Fruit fly (Drosophila melanogaster) whole organism, embryonic: ENCODE data around the gene zetaCOP.
A peak's percentile ranks its signal among the peaks of the same experiment; 100 is the strongest.

Experiments used
- B-H1 ChIP-seq: fragments of 200-800 bp; sonication (Bioruptor generic); IDR thresholded peaks from 3 replicates; pipeline ENCODE4 v1.3.6; 2022; ENCODE audit warnings: missing biosample characterization, missing genetic modification characterization
- CG10267 ChIP-seq: fragments of 200-800 bp; sonication (Bioruptor generic); optimal IDR thresholded peaks from 2 replicates; lab custom pipeline; 2018; ENCODE audit warnings: missing biosample characterization, mild to moderate bottlenecking, missing genetic modification characterization, moderate library complexity
- CG10654 ChIP-seq: fragments of 200-800 bp; sonication (Bioruptor generic); optimal IDR thresholded peaks from 2 replicates; lab custom pipeline; 2016; ENCODE audit warnings: missing biosample characterization, missing genetic modification characterization
- CG14965 ChIP-seq: fragments of 200-800 bp; sonication (Bioruptor generic); optimal IDR thresholded peaks from 2 replicates; lab custom pipeline; 2016; ENCODE audit warnings: missing biosample characterization, missing genetic modification characterization, borderline replicate concordance
- CG15479 ChIP-seq: fragments of 200-800 bp; sonication (Bioruptor generic); optimal IDR thresholded peaks from 3 replicates; lab custom pipeline; 2019; ENCODE audit warnings: missing biosample characterization, mild to moderate bottlenecking, missing genetic modification characterization, moderate library complexity
- CG1647 ChIP-seq: fragments of 200-800 bp; sonication (Bioruptor generic); optimal IDR thresholded peaks from 3 replicates; lab custom pipeline; 2016; ENCODE audit warnings: missing biosample characterization, missing genetic modification characterization
- CG2129 ChIP-seq: fragments of 200-800 bp; sonication (Bioruptor generic); IDR thresholded peaks from 2 replicates; pipeline ENCODE4 v1.3.6; 2022; ENCODE audit warnings: missing biosample characterization, missing genetic modification characterization; ENCODE audit not compliant: partially characterized antibody
- CG31441 ChIP-seq: fragments of 200-800 bp; sonication (Bioruptor generic); IDR thresholded peaks from 2 replicates; pipeline ENCODE4 v1.3.6; 2022; ENCODE audit warnings: missing biosample characterization, missing genetic modification characterization
- CG32767 ChIP-seq: fragments of 200-800 bp; sonication (Bioruptor generic); IDR thresholded peaks from 2 replicates; pipeline ENCODE4 v1.3.6; 2022; ENCODE audit warnings: missing biosample characterization, missing genetic modification characterization
- CG3407 ChIP-seq: fragments of 200-800 bp; sonication (Bioruptor generic); optimal IDR thresholded peaks from 2 replicates; lab custom pipeline; 2018; ENCODE audit warnings: missing biosample characterization, mild to moderate bottlenecking, missing genetic modification characterization
- CG34422 ChIP-seq: fragments of 200-800 bp; sonication (Bioruptor generic); IDR thresholded peaks from 3 replicates; pipeline ENCODE4 v1.3.6; 2022; ENCODE audit warnings: missing biosample characterization, missing genetic modification characterization
- CG4617 ChIP-seq: fragments of 200-800 bp; sonication (Bioruptor generic); optimal IDR thresholded peaks from 3 replicates; lab custom pipeline; 2016; ENCODE audit warnings: missing biosample characterization, missing genetic modification characterization, borderline replicate concordance
- CG4730 ChIP-seq: fragments of 200-800 bp; sonication (Bioruptor generic); IDR thresholded peaks from 2 replicates; pipeline ENCODE4 v1.3.6; 2022; ENCODE audit warnings: missing biosample characterization, missing genetic modification characterization
- CG4820 ChIP-seq: fragments of 200-800 bp; sonication (Bioruptor generic); optimal IDR thresholded peaks from 3 replicates; lab custom pipeline; 2016; ENCODE audit warnings: missing biosample characterization, missing genetic modification characterization
- CG6175 ChIP-seq: fragments of 200-800 bp; sonication (Bioruptor generic); IDR thresholded peaks from 3 replicates; pipeline ENCODE4 v1.3.6; 2022; ENCODE audit warnings: missing biosample characterization, missing genetic modification characterization
- CG6272 ChIP-seq: fragments of 200-800 bp; sonication (Bioruptor generic); IDR thresholded peaks from 2 replicates; pipeline ENCODE4 v1.3.6; 2022; ENCODE audit warnings: missing biosample characterization, missing genetic modification characterization
- CG6765 ChIP-seq: fragments of 200-800 bp; sonication (Bioruptor generic); optimal IDR thresholded peaks from 3 replicates; lab custom pipeline; 2017; ENCODE audit warnings: missing biosample characterization, mild to moderate bottlenecking, missing genetic modification characterization
- CG6791 ChIP-seq: fragments of 200-800 bp; sonication (Bioruptor generic); IDR thresholded peaks from 3 replicates; pipeline ENCODE4 v1.3.6; 2022; ENCODE audit warnings: missing biosample characterization, missing genetic modification characterization; ENCODE audit not compliant: partially characterized antibody
- D ChIP-seq, 2 experiments: fragments of 200-800 bp in 1 of 2; fragments of >200 bp in 1 of 2; sonication (Bioruptor generic) in 1 of 2; optimal IDR thresholded peaks; 2 replicates in 1 of 2; 3 replicates in 1 of 2; lab custom pipeline; 2017; ENCODE audit warnings: mild to moderate bottlenecking in 1 of 2, missing biosample characterization in 1 of 2, missing genetic modification characterization in 1 of 2, missing genetic modification reagents in 1 of 2
- Dad ChIP-seq: fragments of 200-800 bp; sonication (Bioruptor generic); optimal IDR thresholded peaks from 3 replicates; lab custom pipeline; 2016; ENCODE audit warnings: missing biosample characterization, missing genetic modification characterization
- Dll ChIP-seq: fragments of 200-800 bp; sonication (Bioruptor generic); IDR thresholded peaks from 4 replicates; pipeline ENCODE4 v1.3.6; 2022; ENCODE audit warnings: missing biosample characterization, missing genetic modification characterization; ENCODE audit not compliant: partially characterized antibody
- Drgx ChIP-seq: fragments of 200-800 bp; sonication (Bioruptor generic); IDR thresholded peaks from 2 replicates; pipeline ENCODE4 v1.3.6; 2022; ENCODE audit warnings: missing biosample characterization, missing genetic modification characterization
- HmgZ ChIP-seq: fragments of 200-800 bp; sonication (Bioruptor generic); optimal IDR thresholded peaks from 2 replicates; lab custom pipeline; 2018; ENCODE audit warnings: missing biosample characterization, mild to moderate bottlenecking, missing genetic modification characterization
- Hr78 ChIP-seq, 2 experiments: fragments of 200-800 bp in 1 of 2; fragments of >200 bp in 1 of 2; sonication (Bioruptor generic) in 1 of 2; optimal IDR thresholded peaks; 2 replicates each; lab custom pipeline; 2017 to 2019; ENCODE audit warnings: missing biosample characterization in 2 of 2, missing genetic modification characterization in 2 of 2, mild to moderate bottlenecking in 1 of 2, moderate library complexity in 1 of 2
- MESR4 ChIP-seq: fragments of 200-800 bp; sonication (Bioruptor generic); optimal IDR thresholded peaks from 2 replicates; lab custom pipeline; 2018; ENCODE audit warnings: missing biosample characterization, mild to moderate bottlenecking, missing genetic modification characterization, moderate library complexity
- Mad ChIP-seq: fragments of 200-800 bp; sonication (Bioruptor generic); optimal IDR thresholded peaks from 2 replicates; lab custom pipeline; 2016; ENCODE audit warnings: missing biosample characterization, missing genetic modification characterization
- Neu2 ChIP-seq: fragments of 200-800 bp; sonication (Bioruptor generic); optimal IDR thresholded peaks from 3 replicates; lab custom pipeline; 2016; ENCODE audit warnings: missing biosample characterization, missing genetic modification characterization, borderline replicate concordance
- NfI ChIP-seq: fragments of 200-800 bp; sonication (Bioruptor generic); optimal IDR thresholded peaks from 3 replicates; lab custom pipeline; 2018; ENCODE audit warnings: missing biosample characterization, mild to moderate bottlenecking, missing genetic modification characterization, moderate library complexity
- Spps ChIP-seq: fragments of 200-800 bp; sonication (Bioruptor generic); optimal IDR thresholded peaks from 2 replicates; lab custom pipeline; 2018; ENCODE audit warnings: missing biosample characterization, mild to moderate bottlenecking, missing genetic modification characterization
- Ssrp ChIP-seq: fragments of 200-800 bp; sonication (Bioruptor generic); optimal IDR thresholded peaks from 2 replicates; lab custom pipeline; 2018; ENCODE audit warnings: missing biosample characterization, mild to moderate bottlenecking, missing genetic modification characterization, moderate library complexity
- bbx ChIP-seq: fragments of 200-800 bp; sonication (Bioruptor generic); IDR thresholded peaks from 2 replicates; pipeline ENCODE4 v1.3.6; 2022; ENCODE audit warnings: missing biosample characterization, missing genetic modification characterization; ENCODE audit not compliant: partially characterized antibody
- crp ChIP-seq, 2 experiments: fragments of 200-800 bp; sonication (Bioruptor generic); optimal IDR thresholded peaks; 2 replicates in 1 of 2; 3 replicates in 1 of 2; lab custom pipeline; 2017; ENCODE audit warnings: missing biosample characterization in 2 of 2, missing genetic modification characterization in 2 of 2, mild to moderate bottlenecking in 1 of 2, moderate library complexity in 1 of 2
- dpn ChIP-seq, 2 experiments: fragments of 200-800 bp; sonication (Bioruptor generic); optimal IDR thresholded peaks; 3 replicates each; lab custom pipeline; 2016; ENCODE audit warnings: missing biosample characterization in 2 of 2, missing genetic modification characterization in 2 of 2
- emc ChIP-seq: fragments of 200-800 bp; sonication (Bioruptor generic); optimal IDR thresholded peaks from 2 replicates; lab custom pipeline; 2016; ENCODE audit warnings: missing biosample characterization, missing genetic modification characterization
- kni ChIP-seq: fragments of 200-800 bp; sonication (Bioruptor generic); optimal IDR thresholded peaks from 3 replicates; lab custom pipeline; 2017; ENCODE audit warnings: mild to moderate bottlenecking, missing biosample characterization, missing genetic modification reagents, missing genetic modification characterization
- lbe ChIP-seq: fragments of 200-800 bp; sonication (Bioruptor generic); optimal IDR thresholded peaks from 2 replicates; lab custom pipeline; 2016; ENCODE audit warnings: missing biosample characterization, mild to moderate bottlenecking, missing genetic modification characterization
- nom ChIP-seq: fragments of 200-800 bp; sonication (Bioruptor generic); optimal IDR thresholded peaks from 2 replicates; lab custom pipeline; 2017; ENCODE audit warnings: missing biosample characterization, missing genetic modification characterization, mild to moderate bottlenecking, moderate library complexity, missing genetic modification reagents
- p53 ChIP-seq: fragments of 200-800 bp; sonication (Bioruptor generic); optimal IDR thresholded peaks from 2 replicates; lab custom pipeline; 2016; ENCODE audit warnings: missing biosample characterization, missing genetic modification characterization
- pita ChIP-seq: fragments of 200-800 bp; sonication (Bioruptor generic); optimal IDR thresholded peaks from 2 replicates; lab custom pipeline; 2017; ENCODE audit warnings: missing biosample characterization, mild to moderate bottlenecking, missing genetic modification characterization
- slp2 ChIP-seq: fragments of 200-800 bp; sonication (Bioruptor generic); optimal IDR thresholded peaks from 2 replicates; lab custom pipeline; 2016; ENCODE audit warnings: missing biosample characterization, missing genetic modification characterization
- so ChIP-seq: fragments of 200-800 bp; sonication (Bioruptor generic); IDR thresholded peaks from 3 replicates; pipeline ENCODE4 v1.3.6; 2022; ENCODE audit warnings: missing biosample characterization, missing genetic modification characterization
- tap ChIP-seq: fragments of 200-800 bp; optimal IDR thresholded peaks from 3 replicates; lab custom pipeline; 2019; ENCODE audit warnings: missing biosample characterization, mild to moderate bottlenecking, missing genetic modification characterization, moderate library complexity
- twi ChIP-seq: fragments of 200-800 bp; optimal IDR thresholded peaks from 2 replicates; lab custom pipeline; 2019; ENCODE audit warnings: missing biosample characterization, mild to moderate bottlenecking, missing genetic modification characterization, moderate library complexity
- usp ChIP-seq: fragments of >200 bp; optimal IDR thresholded peaks from 2 replicates; lab custom pipeline; 2017; ENCODE audit warnings: missing biosample characterization, missing genetic modification characterization
- wek ChIP-seq: fragments of 200-800 bp; sonication (Bioruptor generic); optimal IDR thresholded peaks from 3 replicates; lab custom pipeline; 2018; ENCODE audit warnings: missing biosample characterization, mild to moderate bottlenecking, missing genetic modification characterization, moderate library complexity
- wor ChIP-seq: fragments of 200-800 bp; sonication (Bioruptor generic); IDR thresholded peaks from 2 replicates; pipeline ENCODE4 v1.3.6; 2022; ENCODE audit warnings: missing biosample characterization, missing genetic modification characterization

Gene zetaCOP

dm6 chr3L:16661167-16662109 lies 11.9 kb downstream of the zetaCOP start, which contains the start of gene Baldspot (continued):
- TF ChIP-seq CG2129 (peak; percentile 47; the same call in 1 of the 2 replicates), Neu2 (peak; percentile 73), CG4820 (peak; percentile 77), CG34422 (peak; percentile 82; the same call in 2 of the 3 replicates), CG6272 (GFP tag; lab: Robert Waterston, UW) (peak; percentile 46; the same call in 1 of the 2 replicates), slp2 (GFP tag; lab: Kevin White, UChicago) (peak; percentile 71), bbx (peak; percentile 81), Dad (GFP tag; lab: Kevin White, UChicago) (peak; percentile 77), so (GFP tag; lab: Robert Waterston, UW) (peak; percentile 49; the same call in 1 of the 3 replicates), kni (GFP tag; lab: Kevin White, UChicago) (peak; percentile 54), CG32767 (GFP tag; lab: Robert Waterston, UW) (peak; percentile 73), CG3407 (GFP tag; lab: Kevin White, UChicago) (peak; percentile 47), CG6765 (GFP tag; lab: Kevin White, UChicago) (peak; percentile 88), HmgZ (peak; percentile 82), Spps (tag; lab: Kevin White, UChicago) (peak; percentile 77), dpn (GFP tag; optimal IDR thresholded peaks at IDR 0.05; lab: Kevin White, UChicago) (peak; percentile 27 to 89), usp (GFP tag; lab: Kevin White, UChicago) (no peak), lbe (GFP tag; lab: Kevin White, UChicago) (peak; percentile 11), wor (GFP tag; lab: Robert Waterston, UW) (no peak), B-H1 (GFP tag; lab: Robert Waterston, UW) (peak; percentile 44; the same call in 1 of the 3 replicates), CG4730 (GFP tag; lab: Robert Waterston, UW) (no peak), Hr78 (GFP tag; optimal IDR thresholded peaks at IDR 0.05; lab: Kevin White, UChicago) (peak in 1 of 2 experiments; percentile 26), CG15479 (peak; percentile 21), wek (peak; percentile 53), CG10654 (GFP tag; lab: Kevin White, UChicago) (peak; percentile 78), emc (peak; percentile 77), Mad (peak; percentile 23), tap (tag; lab: Kevin White, UChicago) (peak; percentile 82), CG6175 (no peak), pita (GFP tag; lab: Kevin White, UChicago) (peak; percentile 30), p53 (GFP tag; lab: Kevin White, UChicago) (peak; percentile 78), twi (tag; lab: Kevin White, UChicago) (no peak), NfI (GFP tag; lab: Kevin White, UChicago) (peak; percentile 49), MESR4 (GFP tag; lab: Kevin White, UChicago) (peak; percentile 58), CG1647 (GFP tag; lab: Kevin White, UChicago) (peak; percentile 42), D (optimal IDR thresholded peaks at IDR 0.05; lab: Kevin White, UChicago) (no peak), D (GFP tag; optimal IDR thresholded peaks at IDR 0.05; lab: Kevin White, UChicago) (peak; percentile 88), CG4617 (GFP tag; lab: Kevin White, UChicago) (no peak), CG14965 (GFP tag; lab: Kevin White, UChicago) (peak; percentile 55), crp (GFP tag; optimal IDR thresholded peaks at IDR 0.05; lab: Kevin White, UChicago) (peak in 1 of 2 experiments; percentile 16), CG10267 (peak; percentile 85), Drgx (GFP tag; lab: Robert Waterston, UW) (peak; percentile 58), nom (GFP tag; lab: Kevin White, UChicago) (peak; percentile 67), CG6791 (GFP tag; lab: Robert Waterston, UW) (peak; percentile 75), Ssrp (tag; lab: Kevin White, UChicago) (peak; percentile 46), Dll (GFP tag; lab: Robert Waterston, UW) (no peak; the same call in none of the 4 replicates), CG31441 (GFP tag; lab: Robert Waterston, UW) (peak; percentile 60)
